Worm (Caenorhabditis elegans) whole organism, L3 larva: ENCODE measurements around the gene ugt-16.

Source experiments
- R02D3.7 ChIP-seq: fragments of 150-350 bp; optimal IDR thresholded peaks from 2 replicates; lab custom pipeline; 2014; ENCODE audit warnings: missing biosample characterization, missing genetic modification characterization
- aly-2 ChIP-seq: fragments of 150-350 bp; optimal IDR thresholded peaks from 2 replicates; lab custom pipeline; 2014; ENCODE audit warnings: missing biosample characterization, missing genetic modification characterization
- ama-1 ChIP-seq: fragments of 150-350 bp; optimal IDR thresholded peaks from 2 replicates; lab custom pipeline; 2018
- ceh-28 ChIP-seq: fragments of 150-350 bp; optimal IDR thresholded peaks from 2 replicates; lab custom pipeline; 2014; ENCODE audit warnings: missing biosample characterization, missing genetic modification reagents, missing genetic modification characterization
- ceh-82 ChIP-seq: fragments of 150-350 bp; optimal IDR thresholded peaks from 2 replicates; lab custom pipeline; 2014; ENCODE audit warnings: missing biosample characterization, missing genetic modification characterization
- elt-1 ChIP-seq: fragments of 150-350 bp; optimal IDR thresholded peaks from 2 replicates; lab custom pipeline; 2014; ENCODE audit warnings: missing biosample characterization, missing genetic modification characterization
- elt-3 ChIP-seq, 3 experiments: fragments of 150-350 bp in 1 of 3; sonication (generic microtip) in 2 of 3; optimal IDR thresholded peaks; 2 replicates in 2 of 3; 4 replicates in 1 of 3; lab custom pipeline; 2014 to 2017; ENCODE audit warnings: missing biosample characterization in 3 of 3, missing genetic modification characterization in 3 of 3
- fos-1 ChIP-seq: fragments of 150-350 bp; optimal IDR thresholded peaks from 2 replicates; lab custom pipeline; 2014; ENCODE audit warnings: missing biosample characterization, missing genetic modification characterization
- nhr-11 ChIP-seq: fragments of 150-350 bp; optimal IDR thresholded peaks from 2 replicates; lab custom pipeline; 2014; ENCODE audit warnings: missing biosample characterization, missing genetic modification characterization
- nhr-76 ChIP-seq: fragments of 150-350 bp; sonication (generic microtip); optimal IDR thresholded peaks from 5 replicates; lab custom pipeline; 2014; ENCODE audit warnings: missing biosample characterization, missing genetic modification characterization
- sea-2 ChIP-seq: fragments of 150-350 bp; sonication (generic microtip); optimal IDR thresholded peaks from 4 replicates; lab custom pipeline; 2014; ENCODE audit warnings: missing biosample characterization, missing genetic modification reagents, missing genetic modification characterization
- snpc-4 ChIP-seq: fragments of 150-350 bp; optimal IDR thresholded peaks from 2 replicates; lab custom pipeline; 2014; ENCODE audit warnings: missing biosample characterization, missing genetic modification characterization
- zag-1 ChIP-seq: fragments of 150-350 bp; optimal IDR thresholded peaks from 2 replicates; lab custom pipeline; 2014; ENCODE audit warnings: missing biosample characterization, missing genetic modification characterization
- ztf-11 ChIP-seq: fragments of 150-350 bp; optimal IDR thresholded peaks from 2 replicates; lab custom pipeline; 2014; ENCODE audit warnings: missing biosample characterization, missing genetic modification characterization

- TF ChIP-seq nhr-11 (tag; lab: Kevin White, UChicago) (no peak), ztf-11 (tag; lab: Kevin White, UChicago) (no peak), sea-2 (GFP tag; lab: Kevin White, UChicago) (no peak), ceh-28 (tag; lab: Kevin White, UChicago) (no peak), zag-1 (tag; lab: Kevin White, UChicago) (no peak), aly-2 (no peak), ama-1 (lab: Kevin White, UChicago) (no peak), elt-1 (tag; lab: Kevin White, UChicago) (no peak), R02D3.7 (tag; lab: Kevin White, UChicago) (no peak), fos-1 (tag; lab: Kevin White, UChicago) (no peak), elt-3 (tag; optimal IDR thresholded peaks at IDR 0.05; lab: Kevin White, UChicago) (no peak), snpc-4 (tag; lab: Kevin White, UChicago) (no peak), ceh-82 (tag; lab: Kevin White, UChicago) (no peak), nhr-76 (tag; lab: Kevin White, UChicago) (no peak)
These were observed 43.2 kb downstream of the ugt-16 start, which contains the start of gene nspg-1 for ce11 chrV:12867997-12868396.
